Worm (Caenorhabditis elegans) whole organism, L1 larva: ENCODE results near the gene spsb-2.

Experiments used
- C16A3.4 ChIP-seq: fragments of 150-350 bp; optimal IDR thresholded peaks from 2 replicates; lab custom pipeline; 2014; ENCODE audit warnings: missing biosample characterization, missing genetic modification characterization
- Y116A8C.19 ChIP-seq: sonication (generic microtip); optimal IDR thresholded peaks from 2 replicates; lab custom pipeline; 2016; ENCODE audit warnings: missing compliant biosample characterization, missing genetic modification characterization, borderline replicate concordance
- ceh-90 ChIP-seq: sonication (generic microtip); optimal IDR thresholded peaks from 2 replicates; lab custom pipeline; 2016; ENCODE audit warnings: missing genetic modification characterization, missing compliant biosample characterization
- mdl-1 ChIP-seq, 2 experiments: fragments of 150-350 bp; optimal IDR thresholded peaks; 2 replicates each; lab custom pipeline; 2014 to 2017; ENCODE audit warnings: missing biosample characterization in 2 of 2, missing genetic modification characterization in 2 of 2, inconsistent platforms in 1 of 2

ce11 chrII:15220116-15220515 lies 10.0 kb upstream of the spsb-2 start:
- TF ChIP-seq Y116A8C.19 (tag; lab: Kevin White, UChicago) (no peak), C16A3.4 (tag; lab: Kevin White, UChicago) (no peak), ceh-90 (tag; lab: Kevin White, UChicago) (no peak), mdl-1 (tag; optimal IDR thresholded peaks at IDR 0.05; lab: Kevin White, UChicago) (no peak)
